Worm (Caenorhabditis elegans) whole organism, L2 larva: ENCODE measurements around the gene crb-3.

ENCODE experiments used
- C34F6.9 ChIP-seq: fragments of 150-350 bp; optimal IDR thresholded peaks from 2 replicates; lab custom pipeline; 2014; ENCODE audit warnings: missing biosample characterization, missing genetic modification characterization
- F13H6.1 ChIP-seq: sonication (generic microtip); optimal IDR thresholded peaks from 2 replicates; lab custom pipeline; 2016; ENCODE audit warnings: missing genetic modification characterization, missing compliant biosample characterization
- ZK546.5 ChIP-seq: sonication (generic microtip); optimal IDR thresholded peaks from 2 replicates; lab custom pipeline; 2017; ENCODE audit warnings: missing biosample characterization, missing genetic modification characterization
- alr-1 ChIP-seq: fragments of 150-350 bp; optimal IDR thresholded peaks from 2 replicates; lab custom pipeline; 2014; ENCODE audit warnings: missing biosample characterization, missing genetic modification characterization
- ama-1 ChIP-seq: fragments of 150-350 bp; optimal IDR thresholded peaks from 2 replicates; lab custom pipeline; 2018; ENCODE audit warnings: inconsistent platforms
- ceh-16 ChIP-seq: fragments of 150-350 bp; optimal IDR thresholded peaks from 2 replicates; lab custom pipeline; 2014; ENCODE audit warnings: missing biosample characterization, missing genetic modification characterization
- crh-2 ChIP-seq: sonication (generic microtip); optimal IDR thresholded peaks from 2 replicates; lab custom pipeline; 2017; ENCODE audit warnings: missing biosample characterization, missing genetic modification characterization
- dmd-4 ChIP-seq: sonication (generic microtip); optimal IDR thresholded peaks from 2 replicates; lab custom pipeline; 2017; ENCODE audit warnings: missing biosample characterization, missing genetic modification characterization
- egl-27 ChIP-seq: sonication (generic microtip); optimal IDR thresholded peaks from 3 replicates; lab custom pipeline; 2017; ENCODE audit warnings: missing biosample characterization, missing genetic modification reagents, missing genetic modification characterization
- elt-1 ChIP-seq: fragments of 150-350 bp; optimal IDR thresholded peaks from 2 replicates; lab custom pipeline; 2014; ENCODE audit warnings: missing biosample characterization, missing genetic modification characterization
- elt-3 ChIP-seq: sonication (generic microtip); optimal IDR thresholded peaks from 2 replicates; lab custom pipeline; 2017; ENCODE audit warnings: missing biosample characterization, missing genetic modification characterization
- fos-1 ChIP-seq: fragments of 150-350 bp; optimal IDR thresholded peaks from 2 replicates; lab custom pipeline; 2014; ENCODE audit warnings: missing biosample characterization, missing genetic modification characterization
- gmeb-1 ChIP-seq: fragments of 150-350 bp; optimal IDR thresholded peaks from 2 replicates; lab custom pipeline; 2014; ENCODE audit warnings: missing biosample characterization, missing genetic modification characterization
- lin-11 ChIP-seq: fragments of 150-350 bp; sonication (generic microtip); optimal IDR thresholded peaks from 2 replicates; lab custom pipeline; 2014; ENCODE audit warnings: missing biosample characterization, missing genetic modification characterization, inconsistent platforms, mixed read lengths
- lsy-2 ChIP-seq, 2 experiments: fragments of 150-350 bp in 1 of 2; sonication (generic microtip) in 1 of 2; optimal IDR thresholded peaks; 2 replicates each; lab custom pipeline; 2014 to 2017; ENCODE audit warnings: missing biosample characterization in 2 of 2, missing genetic modification characterization in 2 of 2
- mab-5 ChIP-seq: fragments of 150-350 bp; optimal IDR thresholded peaks from 2 replicates; lab custom pipeline; 2014; ENCODE audit warnings: missing biosample characterization, missing genetic modification characterization
- mdl-1 ChIP-seq, 2 experiments: fragments of 150-350 bp in 1 of 2; sonication (generic microtip) in 1 of 2; optimal IDR thresholded peaks; 2 replicates each; lab custom pipeline; 2017; ENCODE audit warnings: missing biosample characterization in 2 of 2, missing genetic modification characterization in 2 of 2
- nhr-11 ChIP-seq: fragments of 150-350 bp; optimal IDR thresholded peaks from 2 replicates; lab custom pipeline; 2014; ENCODE audit warnings: missing biosample characterization, missing genetic modification characterization
- nhr-12 ChIP-seq: fragments of 150-350 bp; optimal IDR thresholded peaks from 2 replicates; lab custom pipeline; 2014; ENCODE audit warnings: missing biosample characterization, missing genetic modification characterization
- nhr-129 ChIP-seq: fragments of 150-350 bp; optimal IDR thresholded peaks from 2 replicates; lab custom pipeline; 2014; ENCODE audit warnings: missing biosample characterization, missing genetic modification characterization
- nhr-21 ChIP-seq: fragments of 150-350 bp; optimal IDR thresholded peaks from 2 replicates; lab custom pipeline; 2014; ENCODE audit warnings: missing biosample characterization, missing genetic modification characterization
- nhr-23 ChIP-seq: fragments of 150-350 bp; optimal IDR thresholded peaks from 2 replicates; lab custom pipeline; 2014; ENCODE audit warnings: missing biosample characterization, missing genetic modification reagents, missing genetic modification characterization
- nhr-237 ChIP-seq: fragments of 150-350 bp; optimal IDR thresholded peaks from 2 replicates; lab custom pipeline; 2014; ENCODE audit warnings: missing biosample characterization, missing genetic modification characterization
- nhr-25 ChIP-seq: fragments of 150-350 bp; sonication (generic microtip); optimal IDR thresholded peaks from 3 replicates; lab custom pipeline; 2014; ENCODE audit warnings: missing biosample characterization, missing genetic modification characterization
- nhr-77 ChIP-seq: fragments of 150-350 bp; optimal IDR thresholded peaks from 2 replicates; lab custom pipeline; 2014; ENCODE audit warnings: missing biosample characterization, missing genetic modification characterization
- sem-4 ChIP-seq: fragments of 150-350 bp; optimal IDR thresholded peaks from 2 replicates; lab custom pipeline; 2014; ENCODE audit warnings: missing biosample characterization, missing genetic modification reagents, missing genetic modification characterization
- skn-1 ChIP-seq: sonication (generic microtip); optimal IDR thresholded peaks from 2 replicates; lab custom pipeline; 2017; ENCODE audit warnings: missing biosample characterization, missing genetic modification characterization
- sma-3 ChIP-seq: sonication (generic microtip); optimal IDR thresholded peaks from 2 replicates; lab custom pipeline; 2016; ENCODE audit warnings: missing genetic modification reagents, missing genetic modification characterization, missing compliant biosample characterization
- sma-9 ChIP-seq, 2 experiments: fragments of 150-350 bp in 1 of 2; sonication (generic microtip) in 1 of 2; optimal IDR thresholded peaks; 2 replicates each; lab custom pipeline; 2014 to 2016; ENCODE audit warnings: missing genetic modification characterization in 2 of 2, mild to moderate bottlenecking in 1 of 2, missing biosample characterization in 1 of 2, missing compliant biosample characterization in 1 of 2, missing genetic modification reagents in 1 of 2, moderate library complexity in 1 of 2
- snpc-4 ChIP-seq: fragments of 150-350 bp; optimal IDR thresholded peaks from 2 replicates; lab custom pipeline; 2014; ENCODE audit warnings: missing biosample characterization, missing genetic modification characterization
- unc-55 ChIP-seq: fragments of 150-350 bp; sonication (generic microtip); optimal IDR thresholded peaks from 3 replicates; lab custom pipeline; 2014; ENCODE audit warnings: missing biosample characterization, missing genetic modification reagents, missing genetic modification characterization
- zag-1 ChIP-seq: fragments of 150-350 bp; optimal IDR thresholded peaks from 2 replicates; lab custom pipeline; 2014; ENCODE audit warnings: missing biosample characterization, missing genetic modification characterization
- ztf-1 ChIP-seq: fragments of 200-800 bp; sonication (Bioruptor generic); conservative IDR thresholded peaks from 2 replicates; pipeline ENCODE4 v1.3.6; 2022; ENCODE audit warnings: missing genetic modification characterization, missing compliant biosample characterization
- ztf-4 ChIP-seq: fragments of 150-350 bp; optimal IDR thresholded peaks from 2 replicates; lab custom pipeline; 2014; ENCODE audit warnings: missing biosample characterization, missing genetic modification characterization

Gene crb-3

ce11 chrX:9248083-9248805 is 44.7 kb downstream of the crb-3 start:
- TF ChIP-seq sma-9 (GFP tag; optimal IDR thresholded peaks at IDR 0.05; lab: Kevin White, UChicago), result peak; percentile 29
- TF ChIP-seq sma-9 (tag; optimal IDR thresholded peaks at IDR 0.05; lab: Kevin White, UChicago), result no peak
- no peak for TF ChIP-seq ceh-16 (tag; lab: Kevin White, UChicago)
- TF ChIP-seq nhr-129 (tag; lab: Kevin White, UChicago), result peak; percentile 39
- TF ChIP-seq C34F6.9, result no peak
- TF ChIP-seq crh-2, result peak; percentile 6
- TF ChIP-seq dmd-4 (tag; lab: Kevin White, UChicago), result no peak
- peak; percentile 47 for TF ChIP-seq nhr-21 (tag; lab: Kevin White, UChicago)
- TF ChIP-seq skn-1 (tag; lab: Kevin White, UChicago), result no peak

DNA sequence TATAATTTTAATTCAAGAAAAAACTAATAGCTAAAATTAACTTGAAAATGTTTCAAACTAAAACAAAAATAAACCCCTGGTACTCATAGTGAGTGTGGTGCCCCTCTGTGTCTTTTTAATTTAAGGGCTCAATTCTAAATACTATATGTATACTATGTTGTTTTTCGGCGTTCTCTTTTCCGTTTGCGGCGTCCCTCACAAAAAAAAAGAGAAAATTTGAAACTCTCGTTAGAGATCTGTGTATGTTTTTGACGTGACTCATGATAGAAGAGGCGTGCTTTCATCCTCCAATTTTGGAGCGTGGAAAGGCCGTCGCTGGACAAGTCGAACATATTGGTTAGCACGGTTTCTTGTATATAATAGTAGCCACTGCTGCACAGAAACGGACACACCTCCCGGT is 47.9 kb downstream of the crb-3 start, which contains the start of gene pes-8:
Gene pes-8 (plus strand): TSS at position 301 of the 400 bp plus-strand sequence.
- TF ChIP-seq gmeb-1 (no peak), ztf-1 (GFP tag; lab: Robert Waterston, UW) (no peak), ama-1 (lab: Kevin White, UChicago) (no peak), nhr-21 (tag; lab: Kevin White, UChicago) (no peak), ztf-4 (tag; lab: Kevin White, UChicago) (no peak), zag-1 (no peak), nhr-77 (no peak), snpc-4 (no peak), fos-1 (tag; lab: Kevin White, UChicago) (no peak), sem-4 (no peak)

DNA sequence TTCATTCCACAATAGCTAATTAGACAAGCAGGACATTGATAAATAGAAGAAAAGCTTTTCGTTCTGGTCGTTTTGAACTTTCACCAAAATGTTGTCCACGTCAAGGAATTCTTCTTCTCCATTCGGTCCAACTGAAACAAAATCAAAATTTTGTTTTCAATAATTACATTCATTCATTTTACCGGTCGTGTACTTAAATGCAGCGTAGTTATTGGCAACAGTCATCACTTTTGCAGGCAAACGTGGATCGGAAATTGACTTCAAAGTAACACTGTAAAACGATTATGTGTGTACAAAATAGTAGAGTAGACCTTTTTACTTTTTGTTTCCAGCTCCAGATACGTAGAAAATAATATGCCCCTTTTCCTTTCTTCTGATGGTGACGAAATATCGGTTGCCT is 52.4 kb downstream of the crb-3 start:
- TF ChIP-seq lsy-2 (tag; optimal IDR thresholded peaks at IDR 0.05; lab: Kevin White, UChicago) (no peak), sma-3 (GFP tag; lab: Kevin White, UChicago) (no peak), ama-1 (lab: Kevin White, UChicago) (no peak), egl-27 (tag; lab: Kevin White, UChicago) (no peak), sem-4 (no peak), nhr-21 (tag; lab: Kevin White, UChicago) (no peak), ZK546.5 (tag; lab: Kevin White, UChicago) (no peak), elt-3 (tag; lab: Kevin White, UChicago) (no peak), nhr-23 (no peak), fos-1 (tag; lab: Kevin White, UChicago) (no peak), elt-1 (no peak), lin-11 (tag; lab: Kevin White, UChicago) (no peak), dmd-4 (tag; lab: Kevin White, UChicago) (no peak), mab-5 (no peak), C34F6.9 (no peak), alr-1 (no peak), gmeb-1 (no peak), sma-9 (GFP tag; optimal IDR thresholded peaks at IDR 0.05; lab: Kevin White, UChicago) (no peak), sma-9 (tag; optimal IDR thresholded peaks at IDR 0.05; lab: Kevin White, UChicago) (no peak), nhr-77 (no peak)

DNA sequence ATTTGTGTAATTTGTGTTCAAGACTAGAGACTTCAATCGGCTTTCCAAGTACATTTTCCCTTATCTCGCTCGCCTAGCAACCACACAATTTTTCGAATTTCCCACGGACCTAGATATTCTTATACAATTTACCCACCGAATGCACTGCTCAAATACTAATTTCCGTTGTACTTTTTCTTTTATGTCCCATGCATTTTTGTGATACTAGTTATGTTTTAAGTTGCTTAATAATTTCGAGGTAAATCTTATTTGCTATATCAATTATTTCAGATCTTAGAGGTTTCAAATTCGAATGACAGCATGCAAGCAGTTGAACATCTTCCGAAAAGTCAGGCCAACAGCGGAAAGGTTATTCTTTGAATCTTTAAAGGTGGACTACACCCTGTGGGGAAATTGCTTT is 56.0 kb downstream of the crb-3 start, which contains the start of gene F18G5.1:
Gene F18G5.1 (plus strand): TSS at position 301 of the 400 bp plus-strand sequence.
- no peak for TF ChIP-seq egl-27 (tag; lab: Kevin White, UChicago)

DNA sequence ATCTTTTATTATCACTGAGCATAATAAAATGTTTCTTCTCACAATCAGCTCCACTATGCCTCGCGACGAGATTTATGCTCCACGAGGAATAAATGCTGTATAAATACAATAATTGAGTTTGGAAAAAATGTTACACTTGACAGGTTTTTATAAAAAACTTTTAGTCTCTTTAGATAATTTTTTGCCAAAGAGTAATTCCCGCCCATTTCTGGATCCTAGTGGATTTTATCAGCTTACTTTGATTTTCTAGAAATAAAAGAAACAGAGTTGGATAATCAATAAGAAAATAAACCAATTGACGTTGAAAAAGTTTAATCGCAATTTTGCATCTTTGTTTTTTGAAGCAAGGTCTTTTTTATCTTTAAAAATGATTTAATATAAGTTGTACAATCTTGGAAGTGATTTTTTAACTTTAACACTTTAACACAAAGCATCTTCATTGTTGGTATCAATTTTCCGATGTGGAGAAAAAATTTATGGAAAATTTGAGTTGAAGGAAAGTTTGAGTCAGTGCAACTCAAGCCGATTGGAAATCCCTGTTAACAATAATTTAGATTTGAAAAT is 58.1 kb downstream of the crb-3 start:
- TF ChIP-seq dmd-4 (tag; lab: Kevin White, UChicago) (no peak), nhr-129 (tag; lab: Kevin White, UChicago) (no peak), ceh-16 (tag; lab: Kevin White, UChicago) (no peak), lsy-2 (tag; optimal IDR thresholded peaks at IDR 0.05; lab: Kevin White, UChicago) (no peak), elt-1 (no peak), F13H6.1 (no peak), ama-1 (lab: Kevin White, UChicago) (no peak), nhr-21 (tag; lab: Kevin White, UChicago) (no peak), nhr-25 (tag; lab: Kevin White, UChicago) (no peak), mdl-1 (tag; optimal IDR thresholded peaks at IDR 0.05; lab: Kevin White, UChicago) (no peak), nhr-11 (tag; lab: Kevin White, UChicago) (no peak), ztf-4 (tag; lab: Kevin White, UChicago) (no peak), sma-9 (GFP tag; optimal IDR thresholded peaks at IDR 0.05; lab: Kevin White, UChicago) (no peak), sma-9 (tag; optimal IDR thresholded peaks at IDR 0.05; lab: Kevin White, UChicago) (no peak), nhr-237 (tag; lab: Kevin White, UChicago) (no peak), unc-55 (no peak), nhr-12 (tag; lab: Kevin White, UChicago) (no peak)
